Worm (Caenorhabditis elegans) whole organism, L4 larva: ENCODE data around the gene snf-7.

ENCODE experiments used
- D1046.2 ChIP-seq: fragments of 200-800 bp; sonication (Bioruptor generic); IDR thresholded peaks from 2 replicates; pipeline ENCODE4 v1.3.6; 2022; ENCODE audit warnings: missing genetic modification characterization, missing compliant biosample characterization
- F49E8.2 ChIP-seq: sonication (generic microtip); optimal IDR thresholded peaks from 2 replicates; lab custom pipeline; 2016; ENCODE audit warnings: missing compliant biosample characterization, mild to moderate bottlenecking, missing genetic modification characterization, borderline replicate concordance
- R02D3.7 ChIP-seq: fragments of 150-350 bp; sonication (generic microtip); optimal IDR thresholded peaks from 3 replicates; lab custom pipeline; 2014; ENCODE audit warnings: missing biosample characterization, missing genetic modification characterization
- Y75B8A.6 ChIP-seq: fragments of 200-800 bp; sonication (Bioruptor generic); IDR thresholded peaks from 2 replicates; pipeline ENCODE4 v1.3.6; 2022; ENCODE audit warnings: missing genetic modification reagents, missing genetic modification characterization, missing compliant biosample characterization
- ZK546.5 ChIP-seq, 2 experiments: sonication (generic microtip); optimal IDR thresholded peaks; 2 replicates each; lab custom pipeline; 2017; ENCODE audit warnings: missing biosample characterization in 2 of 2, missing genetic modification characterization in 2 of 2
- aly-2 ChIP-seq: sonication (generic microtip); optimal IDR thresholded peaks from 2 replicates; lab custom pipeline; 2018; ENCODE audit warnings: missing biosample characterization, missing genetic modification characterization
- ama-1 ChIP-seq: fragments of 150-350 bp; optimal IDR thresholded peaks from 2 replicates; lab custom pipeline; 2014; ENCODE audit warnings: inconsistent platforms, mixed read lengths
- ceh-44 ChIP-seq: fragments of 200-800 bp; sonication (Bioruptor generic); IDR thresholded peaks from 2 replicates; pipeline ENCODE4 v1.3.6; 2022; ENCODE audit warnings: missing genetic modification reagents, missing genetic modification characterization, missing compliant biosample characterization
- ceh-62 ChIP-seq: sonication (generic microtip); optimal IDR thresholded peaks from 2 replicates; lab custom pipeline; 2017; ENCODE audit warnings: missing biosample characterization, missing genetic modification characterization
- cey-2 ChIP-seq: sonication (generic microtip); optimal IDR thresholded peaks from 3 replicates; lab custom pipeline; 2017; ENCODE audit warnings: missing genetic modification characterization, mild to moderate bottlenecking, missing compliant biosample characterization, antibody characterized with exemption, borderline replicate concordance; ENCODE audit not compliant: insufficient read depth
- ctbp-1 ChIP-seq: fragments of 200-800 bp; sonication (Bioruptor generic); IDR thresholded peaks from 2 replicates; pipeline ENCODE4 v1.3.6; 2022; ENCODE audit warnings: missing genetic modification reagents, missing genetic modification characterization, missing compliant biosample characterization
- daf-16 ChIP-seq, 3 experiments: sonication (generic microtip); optimal IDR thresholded peaks; 2 replicates each; lab custom pipeline; 2016 to 2017; ENCODE audit warnings: missing genetic modification characterization in 3 of 3, missing genetic modification reagents in 3 of 3, mild to moderate bottlenecking in 2 of 3, missing compliant biosample characterization in 2 of 3, missing biosample characterization in 1 of 3, moderate library complexity in 1 of 3
- dmd-6 ChIP-seq: fragments of 200-800 bp; sonication (Bioruptor generic); IDR thresholded peaks from 2 replicates; pipeline ENCODE4 v1.3.6; 2022; ENCODE audit warnings: missing genetic modification reagents, missing genetic modification characterization, missing compliant biosample characterization
- dmd-8 ChIP-seq: fragments of 200-800 bp; sonication (Bioruptor generic); IDR thresholded peaks from 2 replicates; pipeline ENCODE4 v1.3.6; 2022; ENCODE audit warnings: missing genetic modification characterization, missing compliant biosample characterization
- dpl-1 ChIP-seq: fragments of 150-350 bp; optimal IDR thresholded peaks from 2 replicates; lab custom pipeline; 2014; ENCODE audit warnings: missing biosample characterization, missing genetic modification reagents, missing genetic modification characterization
- dve-1 ChIP-seq: sonication (generic microtip); optimal IDR thresholded peaks from 2 replicates; lab custom pipeline; 2017; ENCODE audit warnings: antibody characterized with exemption, mild to moderate bottlenecking, missing genetic modification characterization, missing compliant biosample characterization; ENCODE audit not compliant: insufficient read depth
- egl-27 ChIP-seq: sonication (generic microtip); optimal IDR thresholded peaks from 3 replicates; lab custom pipeline; 2017; ENCODE audit warnings: missing biosample characterization, missing genetic modification reagents, missing genetic modification characterization
- egl-43 ChIP-seq: fragments of 200-800 bp; sonication (Bioruptor generic); IDR thresholded peaks from 2 replicates; pipeline ENCODE4 v1.3.6; 2022; ENCODE audit warnings: missing genetic modification reagents, missing genetic modification characterization, missing compliant biosample characterization
- hlh-11 ChIP-seq: fragments of 200-800 bp; sonication (Bioruptor generic); optimal IDR thresholded peaks from 2 replicates; lab custom pipeline; 2018; ENCODE audit warnings: mild to moderate bottlenecking, missing genetic modification characterization, missing compliant biosample characterization
- hlh-30 ChIP-seq: sonication (generic microtip); optimal IDR thresholded peaks from 2 replicates; lab custom pipeline; 2017; ENCODE audit warnings: antibody characterized with exemption, mild to moderate bottlenecking, missing genetic modification characterization, missing compliant biosample characterization; ENCODE audit not compliant: insufficient read depth
- hmg-1.1 ChIP-seq: fragments of 200-800 bp; sonication (Bioruptor generic); IDR thresholded peaks from 2 replicates; pipeline ENCODE4 v1.3.6; 2022; ENCODE audit warnings: missing genetic modification reagents, missing genetic modification characterization, missing compliant biosample characterization
- lim-7 ChIP-seq: fragments of 200-800 bp; sonication (Bioruptor generic); IDR thresholded peaks from 2 replicates; pipeline ENCODE4 v1.3.6; 2022; ENCODE audit warnings: missing genetic modification characterization, missing compliant biosample characterization
- lin-1 ChIP-seq: fragments of 200-800 bp; sonication (Bioruptor generic); IDR thresholded peaks from 2 replicates; pipeline ENCODE4 v1.3.6; 2022; ENCODE audit warnings: missing genetic modification reagents, missing genetic modification characterization, missing compliant biosample characterization
- lin-13 ChIP-seq: fragments of 150-350 bp; optimal IDR thresholded peaks from 2 replicates; lab custom pipeline; 2014; ENCODE audit warnings: missing biosample characterization, missing genetic modification reagents, missing genetic modification characterization
- lin-15B ChIP-seq: fragments of 150-350 bp; sonication (generic microtip); optimal IDR thresholded peaks from 3 replicates; lab custom pipeline; 2014; ENCODE audit warnings: missing biosample characterization, missing genetic modification characterization
- lin-38 ChIP-seq: fragments of 200-800 bp; sonication (Bioruptor generic); IDR thresholded peaks from 2 replicates; pipeline ENCODE4 v1.3.6; 2022; ENCODE audit warnings: missing genetic modification reagents, missing genetic modification characterization, missing compliant biosample characterization
- madf-5 ChIP-seq, 2 experiments: fragments of 200-800 bp; sonication (Bioruptor generic); IDR thresholded peaks; 2 replicates each; pipeline ENCODE4 v1.3.6; 2022; ENCODE audit warnings: missing compliant biosample characterization in 2 of 2, missing genetic modification characterization in 2 of 2
- madf-9 ChIP-seq: fragments of 200-800 bp; sonication (Bioruptor generic); conservative IDR thresholded peaks from 2 replicates; pipeline ENCODE4 v1.3.6; 2022; ENCODE audit warnings: missing genetic modification reagents, missing genetic modification characterization, missing compliant biosample characterization
- mdl-1 ChIP-seq, 2 experiments: fragments of 150-350 bp in 1 of 2; sonication (generic microtip) in 1 of 2; optimal IDR thresholded peaks; 2 replicates each; lab custom pipeline; 2014 to 2017; ENCODE audit warnings: missing biosample characterization in 2 of 2, missing genetic modification characterization in 2 of 2
- mes-2 ChIP-seq: sonication (generic microtip); optimal IDR thresholded peaks from 2 replicates; lab custom pipeline; 2016; ENCODE audit warnings: missing genotype, mild to moderate bottlenecking, missing genetic modification characterization, missing compliant biosample characterization; ENCODE audit not compliant: poor library complexity, severe bottlenecking
- mxl-3 ChIP-seq: fragments of 200-800 bp; sonication (Bioruptor generic); optimal IDR thresholded peaks from 2 replicates; lab custom pipeline; 2018; ENCODE audit warnings: mild to moderate bottlenecking, missing genetic modification characterization, missing compliant biosample characterization
- nhr-10 ChIP-seq: fragments of 150-350 bp; optimal IDR thresholded peaks from 2 replicates; lab custom pipeline; 2014; ENCODE audit warnings: missing biosample characterization, missing genetic modification characterization
- nhr-102 ChIP-seq: sonication (generic microtip); optimal IDR thresholded peaks from 2 replicates; lab custom pipeline; 2016; ENCODE audit warnings: mild to moderate bottlenecking, missing genetic modification characterization, moderate library complexity, missing compliant biosample characterization
- nhr-11 ChIP-seq: fragments of 150-350 bp; optimal IDR thresholded peaks from 2 replicates; lab custom pipeline; 2014; ENCODE audit warnings: missing biosample characterization, missing genetic modification characterization
- nhr-111 ChIP-seq: fragments of 200-800 bp; sonication (Bioruptor generic); optimal IDR thresholded peaks from 2 replicates; lab custom pipeline; 2018; ENCODE audit warnings: mild to moderate bottlenecking, missing genetic modification characterization, missing compliant biosample characterization
- nhr-28 ChIP-seq: fragments of 150-350 bp; optimal IDR thresholded peaks from 2 replicates; lab custom pipeline; 2014; ENCODE audit warnings: missing biosample characterization, missing genetic modification characterization
- nhr-41 ChIP-seq: fragments of 200-800 bp; sonication (Bioruptor generic); IDR thresholded peaks from 2 replicates; pipeline ENCODE4 v1.3.6; 2022; ENCODE audit warnings: missing genetic modification reagents, missing genetic modification characterization, missing compliant biosample characterization
- nhr-48 ChIP-seq: sonication (generic microtip); optimal IDR thresholded peaks from 2 replicates; lab custom pipeline; 2016; ENCODE audit warnings: mild to moderate bottlenecking, missing genetic modification characterization, missing compliant biosample characterization
- nhr-77 ChIP-seq: fragments of 150-350 bp; optimal IDR thresholded peaks from 2 replicates; lab custom pipeline; 2014; ENCODE audit warnings: missing biosample characterization, missing genetic modification characterization
- pha-4 ChIP-seq, 2 experiments: fragments of 150-350 bp in 1 of 2; fragments of 200-800 bp in 1 of 2; sonication (Bioruptor generic) in 1 of 2; IDR thresholded peaks in 1 of 2; optimal IDR thresholded peaks in 1 of 2; 2 replicates each; pipeline versions ENCODE4 v1.3.6 to Lab custom; 2014 to 2022; ENCODE audit warnings: missing genetic modification characterization in 2 of 2, missing genetic modification reagents in 2 of 2, missing biosample characterization in 1 of 2, missing compliant biosample characterization in 1 of 2
- pqm-1 ChIP-seq: sonication (generic microtip); optimal IDR thresholded peaks from 2 replicates; lab custom pipeline; 2017; ENCODE audit warnings: missing biosample characterization, missing genetic modification characterization
- rbr-2 ChIP-seq: sonication (generic microtip); optimal IDR thresholded peaks from 2 replicates; lab custom pipeline; 2016; ENCODE audit warnings: missing genotype, missing genetic modification characterization, missing compliant biosample characterization
- sdz-12 ChIP-seq: fragments of 200-800 bp; sonication (Bioruptor generic); optimal IDR thresholded peaks from 2 replicates; lab custom pipeline; 2018; ENCODE audit warnings: mild to moderate bottlenecking, missing genetic modification characterization, missing compliant biosample characterization
- tag-97 ChIP-seq: fragments of 200-800 bp; sonication (Bioruptor generic); IDR thresholded peaks from 2 replicates; pipeline ENCODE4 v1.3.6; 2022; ENCODE audit warnings: missing genetic modification characterization, missing compliant biosample characterization
- tra-1 ChIP-seq: fragments of 200-800 bp; sonication (Bioruptor generic); IDR thresholded peaks from 2 replicates; pipeline ENCODE4 v1.3.6; 2022; ENCODE audit warnings: missing genetic modification reagents, missing genetic modification characterization, missing compliant biosample characterization
- unc-39 ChIP-seq: sonication (generic microtip); optimal IDR thresholded peaks from 2 replicates; lab custom pipeline; 2017; ENCODE audit warnings: missing biosample characterization, missing genetic modification characterization
- zfp-3 ChIP-seq: fragments of 200-800 bp; sonication (Bioruptor generic); conservative IDR thresholded peaks from 2 replicates; pipeline ENCODE4 v1.3.6; 2022; ENCODE audit warnings: missing genetic modification reagents, missing genetic modification characterization, missing compliant biosample characterization
- zip-2 ChIP-seq: fragments of 150-350 bp; optimal IDR thresholded peaks from 2 replicates; lab custom pipeline; 2014; ENCODE audit warnings: missing biosample characterization, missing genetic modification characterization
- ztf-11 ChIP-seq: fragments of 150-350 bp; optimal IDR thresholded peaks from 2 replicates; lab custom pipeline; 2014; ENCODE audit warnings: missing biosample characterization, missing genetic modification characterization

The snf-7 gene

DNA sequence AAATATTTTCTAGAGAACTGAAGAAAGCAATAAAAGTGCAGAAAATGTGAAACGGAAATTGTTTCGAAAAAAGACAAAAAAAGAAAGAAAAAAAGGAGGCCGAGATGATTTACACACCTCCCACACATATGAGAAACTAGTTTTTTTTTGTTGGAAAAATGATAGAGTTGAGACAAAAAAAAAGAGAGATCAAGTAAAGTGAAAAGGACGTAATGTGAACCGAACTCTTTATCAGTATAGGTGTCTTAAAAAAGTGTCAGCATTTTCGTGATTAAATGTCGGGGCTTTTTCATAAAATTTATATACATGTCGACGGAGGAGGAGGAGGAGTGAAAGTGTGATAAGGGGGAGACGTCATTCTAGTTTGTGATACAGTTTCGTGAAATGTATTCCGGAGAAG is 46.0 kb upstream of the snf-7 start (continued):
- TF ChIP-seq dmd-6, result peak; percentile 81
- TF ChIP-seq madf-9 (GFP tag; lab: Robert Waterston, UW), result no peak
- no peak for TF ChIP-seq mxl-3 (GFP tag; lab: Kevin White, UChicago)
- no peak for TF ChIP-seq nhr-11
- TF ChIP-seq mes-2 (tag; lab: Kevin White, UChicago), result no peak
- TF ChIP-seq lin-13 (GFP tag; lab: Kevin White, UChicago), result no peak
- no peak for TF ChIP-seq zip-2 (tag; lab: Kevin White, UChicago)
- TF ChIP-seq madf-5 (GFP tag; IDR thresholded peaks at IDR 0.05; lab: Robert Waterston, UW), result no peak
- no peak for TF ChIP-seq egl-43 (GFP tag; lab: Robert Waterston, UW)
- TF ChIP-seq aly-2, result no peak
- TF ChIP-seq nhr-102, result no peak
- peak; percentile 26 for TF ChIP-seq nhr-77 (tag; lab: Kevin White, UChicago)
- no peak for TF ChIP-seq D1046.2 (GFP tag; lab: Robert Waterston, UW)
- no peak for TF ChIP-seq Y75B8A.6 (GFP tag; lab: Robert Waterston, UW)
- TF ChIP-seq cey-2 (tag; lab: Kevin White, UChicago), result no peak
- TF ChIP-seq ceh-44, result no peak
- no peak for TF ChIP-seq R02D3.7
- TF ChIP-seq egl-27 (tag; lab: Kevin White, UChicago), result no peak
- TF ChIP-seq nhr-48, result peak; percentile 16
- TF ChIP-seq lim-7 (GFP tag; lab: Robert Waterston, UW), result no peak
- TF ChIP-seq ceh-62, result no peak
- no peak for TF ChIP-seq dmd-8 (GFP tag; lab: Robert Waterston, UW)
- no peak for TF ChIP-seq ctbp-1 (GFP tag; lab: Robert Waterston, UW)

DNA sequence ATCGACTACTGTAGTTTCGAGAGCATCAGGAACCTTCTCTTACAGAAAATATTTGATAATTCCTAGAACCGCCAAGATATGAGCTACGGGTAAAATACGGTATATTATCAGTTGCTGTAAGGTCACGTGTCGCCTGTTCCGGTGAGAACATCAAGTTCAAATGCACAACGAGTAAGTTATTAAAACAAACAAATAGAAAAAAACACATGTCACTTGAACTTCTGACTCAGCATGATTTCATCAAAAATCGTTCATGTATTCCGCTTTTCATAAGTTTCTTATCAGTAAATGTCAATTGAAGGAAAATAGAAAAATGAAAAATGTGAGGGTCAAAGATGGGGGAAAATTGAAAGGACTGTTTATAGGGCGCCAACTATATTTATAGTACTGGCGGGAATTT is 44.6 kb upstream of the snf-7 start:
- TF ChIP-seq tag-97 (GFP tag; lab: Robert Waterston, UW) (no peak), dmd-6 (peak; percentile 68), lin-1 (peak; percentile 42; the same call in 1 of the 2 replicates), rbr-2 (tag; lab: Kevin White, UChicago) (no peak), hmg-1.1 (GFP tag; lab: Robert Waterston, UW) (no peak), cey-2 (tag; lab: Kevin White, UChicago) (no peak), lin-15B (tag; lab: Kevin White, UChicago) (no peak), ZK546.5 (tag; optimal IDR thresholded peaks at IDR 0.05; lab: Kevin White, UChicago) (no peak), nhr-41 (GFP tag; lab: Robert Waterston, UW) (0 out of 2 replicates have a peak, but pooled peaks have one; percentile 18), unc-39 (tag; lab: Kevin White, UChicago) (no peak), ztf-11 (no peak), mdl-1 (tag; optimal IDR thresholded peaks at IDR 0.05; lab: Kevin White, UChicago) (no peak), pha-4 (GFP tag; IDR thresholded peaks at IDR 0.05; lab: Robert Waterston, UW) (no peak), pha-4 (tag; optimal IDR thresholded peaks at IDR 0.05; lab: Kevin White, UChicago) (no peak), nhr-111 (GFP tag; lab: Kevin White, UChicago) (no peak), daf-16 (GFP tag; optimal IDR thresholded peaks at IDR 0.05; lab: Kevin White, UChicago) (no peak), daf-16 (tag; optimal IDR thresholded peaks at IDR 0.05; lab: Kevin White, UChicago) (peak; percentile 54), mxl-3 (GFP tag; lab: Kevin White, UChicago) (no peak), pqm-1 (tag; lab: Kevin White, UChicago) (peak; percentile 59), nhr-10 (tag; lab: Kevin White, UChicago) (no peak), dve-1 (tag; lab: Kevin White, UChicago) (peak; percentile 61), zfp-3 (GFP tag; lab: Robert Waterston, UW) (no peak), nhr-28 (tag; lab: Kevin White, UChicago) (peak; percentile 43), D1046.2 (GFP tag; lab: Robert Waterston, UW) (no peak), tra-1 (no peak), dpl-1 (GFP tag; lab: Kevin White, UChicago) (no peak), sdz-12 (no peak), madf-5 (GFP tag; IDR thresholded peaks at IDR 0.05; lab: Robert Waterston, UW) (no peak), ama-1 (lab: Kevin White, UChicago) (no peak), lin-13 (GFP tag; lab: Kevin White, UChicago) (no peak), lin-38 (GFP tag; lab: Robert Waterston, UW) (no peak), nhr-102 (no peak), F49E8.2 (no peak), hlh-11 (tag; lab: Kevin White, UChicago) (peak; percentile 46), hlh-30 (tag; lab: Kevin White, UChicago) (peak; percentile 49)
- TF ChIP-seq, all 104 proteins: peak for 9
